Fruit fly (Drosophila melanogaster): Measurements from ENCODE around the gene ATPsyndelta.
A peak's percentile ranks its signal among the peaks of the same experiment; 100 is the strongest.

ATPsyndelta gene

DNA sequence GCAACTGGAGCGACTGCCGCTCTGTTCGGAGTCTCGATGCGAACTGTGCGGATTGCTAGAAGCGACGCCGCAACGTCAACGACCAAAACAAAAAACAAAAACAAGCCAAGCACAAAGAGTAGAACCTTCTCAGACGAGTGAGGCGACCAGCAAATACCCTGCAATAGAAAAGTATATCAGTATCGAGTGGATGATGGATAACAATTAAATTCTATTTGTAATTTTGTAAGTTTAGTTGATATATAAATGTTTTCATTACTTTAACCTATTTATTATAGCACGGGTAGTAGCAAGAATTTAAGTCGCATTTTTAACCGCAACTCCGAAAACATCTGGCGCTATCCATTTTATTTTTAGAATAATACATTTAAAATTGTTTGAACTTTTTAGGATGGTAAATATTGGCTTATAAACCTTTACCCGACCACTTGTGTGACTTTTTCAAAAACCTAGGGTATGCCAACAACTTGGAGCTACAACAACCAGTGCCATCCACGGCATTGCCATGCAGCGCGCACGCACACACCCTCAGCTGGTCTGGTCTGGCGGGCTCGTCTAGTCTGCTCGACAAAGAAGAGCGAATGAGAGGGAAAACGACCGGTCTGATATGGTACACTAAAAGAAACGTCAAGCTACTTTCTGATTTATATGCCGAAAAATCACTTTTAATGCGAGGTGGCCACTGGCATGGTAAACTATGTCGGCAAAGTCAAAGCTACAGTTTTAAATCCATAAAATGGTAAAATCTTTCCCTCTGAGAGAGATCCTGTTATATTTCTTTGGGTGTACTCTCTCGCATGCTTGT is 52.6 kb downstream of the ATPsyndelta start, which contains the start of gene CG12643 (continued):
- TF ChIP-seq phol (tag; optimal IDR thresholded peaks at IDR 0.05) (peak; percentile 81), Sox102F (GFP tag; optimal IDR thresholded peaks at IDR 0.05) (peak; percentile 95), CG10209 (GFP tag; optimal IDR thresholded peaks at IDR 0.05) (peak; percentile 85), Xbp1 (GFP tag; optimal IDR thresholded peaks at IDR 0.05) (peak; percentile 95), gro (GFP tag; optimal IDR thresholded peaks at IDR 0.05) (peak; percentile 84), CG7987 (GFP tag; optimal IDR thresholded peaks at IDR 0.05) (peak; percentile 64), Camta (GFP tag; optimal IDR thresholded peaks at IDR 0.05) (peak; percentile 89), chinmo (GFP tag; IDR thresholded peaks at IDR 0.05; ENCODE audit: partially characterized antibody) (peak; percentile 54; the same call in 1 of the 4 replicates), vvl (GFP tag; IDR thresholded peaks at IDR 0.05) (peak; percentile 96), pho (GFP tag; optimal IDR thresholded peaks at IDR 0.05) (peak; percentile 90), peb (GFP tag; IDR thresholded peaks at IDR 0.05) (peak; percentile 79), CG14014 (GFP tag; IDR thresholded peaks at IDR 0.05) (peak; percentile 88), Ssrp (tag; optimal IDR thresholded peaks at IDR 0.05) (peak; percentile 78), CrebB (tag; optimal IDR thresholded peaks at IDR 0.05) (peak; percentile 56), ftz-f1 (GFP tag; optimal IDR thresholded peaks at IDR 0.05) (peak; percentile 50), PHDP (tag; optimal IDR thresholded peaks at IDR 0.05) (peak; percentile 84), hkb (optimal IDR thresholded peaks at IDR 0.05) (peak; percentile 5), hkb (GFP tag; IDR thresholded peaks at IDR 0.05) (peak; percentile 95), usp (GFP tag; optimal IDR thresholded peaks at IDR 0.05) (no peak), NFAT (GFP tag; IDR thresholded peaks at IDR 0.05) (peak; percentile 71), CG17385 (GFP tag; optimal IDR thresholded peaks at IDR 0.05) (peak; percentile 76), CG10543 (GFP tag; optimal IDR thresholded peaks at IDR 0.05) (peak; percentile 96), CG15601 (tag; optimal IDR thresholded peaks at IDR 0.05) (peak; percentile 72), CG12659 (GFP tag; optimal IDR thresholded peaks at IDR 0.05) (peak; percentile 85), chn (GFP tag; optimal IDR thresholded peaks at IDR 0.05) (peak; percentile 95), HmgD (GFP tag; optimal IDR thresholded peaks at IDR 0.05) (peak; percentile 94), Hr51 (GFP tag; optimal IDR thresholded peaks at IDR 0.05) (peak; percentile 83 to 84), inv (GFP tag; IDR thresholded peaks at IDR 0.05; ENCODE audit: partially characterized antibody) (no peak), CG8944 (GFP tag; optimal IDR thresholded peaks at IDR 0.05) (peak; percentile 93), dan (GFP tag; IDR thresholded peaks at IDR 0.05) (0 out of 2 replicates have a peak, but pooled peaks have one; percentile 48), cwo (GFP tag; optimal IDR thresholded peaks at IDR 0.05) (peak; percentile 82), Rx (GFP tag; IDR thresholded peaks at IDR 0.05) (peak; percentile 94), CG2129 (GFP tag; IDR thresholded peaks at IDR 0.05; ENCODE audit: partially characterized antibody) (no peak), CG9609 (GFP tag; optimal IDR thresholded peaks at IDR 0.05) (peak; percentile 96), ham (GFP tag; IDR thresholded peaks at IDR 0.05) (peak; percentile 35), CG12155 (GFP tag; optimal IDR thresholded peaks at IDR 0.05) (peak; percentile 81), oc (tag; optimal IDR thresholded peaks at IDR 0.05) (peak; percentile 89), stc (GFP tag; IDR thresholded peaks at IDR 0.05) (peak; percentile 92), CG18619 (GFP tag; optimal IDR thresholded peaks at IDR 0.05) (peak; percentile 82), bowl (GFP tag; IDR thresholded peaks at IDR 0.05) (peak; percentile 70), ind (GFP tag; optimal IDR thresholded peaks at IDR 0.05) (peak; percentile 94), CG6683 (GFP tag; optimal IDR thresholded peaks at IDR 0.05) (peak; percentile 61), mam (GFP tag; optimal IDR thresholded peaks at IDR 0.05) (peak; percentile 91), Aef1 (GFP tag; IDR thresholded peaks at IDR 0.05) (peak; percentile 91), CG7357 (GFP tag; IDR thresholded peaks at IDR 0.05) (peak; percentile 70), CG13894 (tag; optimal IDR thresholded peaks at IDR 0.05) (peak; percentile 53), Rfx (GFP tag; IDR thresholded peaks at IDR 0.05) (peak; percentile 91), CG16815 (GFP tag; optimal IDR thresholded peaks at IDR 0.05) (peak; percentile 65), Nf-YB (GFP tag; optimal IDR thresholded peaks at IDR 0.05) (peak; percentile 51)

All from whole organism, embryonic.